Fruit fly (Drosophila melanogaster) whole organism: ENCODE measurements around the gene MSBP.

Source experiments
- CG8478 ChIP-seq: fragments of >200 bp; optimal IDR thresholded peaks from 2 replicates; lab custom pipeline; 2018; ENCODE audit warnings: inconsistent platforms
- Dll ChIP-seq: fragments of >200 bp; optimal IDR thresholded peaks from 2 replicates; lab custom pipeline; 2017
- EcR ChIP-seq, 2 experiments: fragments of >200 bp; optimal IDR thresholded peaks; 2 replicates each; lab custom pipeline; 2017; ENCODE audit warnings: missing biosample characterization in 2 of 2, missing genetic modification characterization in 2 of 2, missing genetic modification reagents in 2 of 2
- pan ChIP-seq: fragments of >200 bp; optimal IDR thresholded peaks from 2 replicates; lab custom pipeline; 2017
- psq ChIP-seq: fragments of >200 bp; optimal IDR thresholded peaks from 2 replicates; lab custom pipeline; 2017
- usp ChIP-seq: fragments of >200 bp; optimal IDR thresholded peaks from 2 replicates; lab custom pipeline; 2017; ENCODE audit warnings: missing biosample characterization, missing genetic modification characterization, mixed read lengths

DNA sequence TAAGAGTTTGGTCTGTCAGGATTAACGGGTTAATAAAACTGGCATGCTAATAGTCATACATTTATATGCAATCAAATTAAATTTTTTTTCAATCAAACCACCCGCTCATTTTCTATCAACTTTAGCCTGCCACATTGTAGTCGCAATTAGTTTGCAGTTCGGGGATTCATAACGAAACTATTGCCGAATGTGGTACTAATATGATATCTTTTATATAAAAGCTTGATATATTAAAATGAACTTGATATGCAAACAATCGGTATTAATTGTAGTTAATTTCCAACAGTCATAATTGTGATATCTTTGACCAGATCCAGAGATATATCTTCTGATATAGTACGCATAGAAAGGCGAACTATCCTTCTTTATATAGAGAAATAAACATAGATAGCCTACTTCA, 23.9 kb downstream of the MSBP start:
- no peak for TF ChIP-seq psq
- no peak for TF ChIP-seq CG8478
- no peak for TF ChIP-seq Dll
- TF ChIP-seq usp (GFP tag; lab: Kevin White, UChicago) = no peak
- no peak for TF ChIP-seq pan
- TF ChIP-seq EcR (GFP tag; optimal IDR thresholded peaks at IDR 0.05; lab: Kevin White, UChicago) = no peak
